Fruit fly (Drosophila melanogaster): Measurements from ENCODE around the gene psd.

The psd gene

dm6 chr2L:5999247-5999646, 34.5 kb upstream of the psd start, which contains the start of gene Kdm5 (continued):
- no peak for TF ChIP-seq CG3163 (GFP tag; optimal IDR thresholded peaks at IDR 0.05)
- peak; percentile 36 for TF ChIP-seq CG4328 (GFP tag; optimal IDR thresholded peaks at IDR 0.05)
- peak; percentile 99 for TF ChIP-seq sug (tag; optimal IDR thresholded peaks at IDR 0.05)
- TF ChIP-seq Mrtf (GFP tag; IDR thresholded peaks at IDR 0.05), result no peak
- no peak for TF ChIP-seq sr (GFP tag; IDR thresholded peaks at IDR 0.05)
- no peak for TF ChIP-seq CG16815 (GFP tag; optimal IDR thresholded peaks at IDR 0.05)
- TF ChIP-seq onecut (GFP tag; IDR thresholded peaks at IDR 0.05), result 0 out of 2 replicates have a peak, but pooled peaks have one; percentile 13
- no peak for TF ChIP-seq fd3F (GFP tag; optimal IDR thresholded peaks at IDR 0.05)
- no peak for TF ChIP-seq fru (optimal IDR thresholded peaks at IDR 0.05)
- no peak for TF ChIP-seq Doc3 (GFP tag; IDR thresholded peaks at IDR 0.05; ENCODE audit: partially characterized antibody)
- TF ChIP-seq CG15479 (GFP tag; optimal IDR thresholded peaks at IDR 0.05), result no peak
- 0 out of 2 replicates have a peak, but pooled peaks have one; percentile 28 for TF ChIP-seq HLH3B (GFP tag; IDR thresholded peaks at IDR 0.05)
- TF ChIP-seq CG7786 (GFP tag; optimal IDR thresholded peaks at IDR 0.05), result peak; percentile 35
- peak; percentile 24; the same call in 1 of the 2 replicates for TF ChIP-seq CG10366 (GFP tag; IDR thresholded peaks at IDR 0.05)
- TF ChIP-seq Ravus (GFP tag; IDR thresholded peaks at IDR 0.05), result no peak
- no peak for TF ChIP-seq dati (GFP tag; IDR thresholded peaks at IDR 0.05)
- no peak for TF ChIP-seq CG14965 (GFP tag; optimal IDR thresholded peaks at IDR 0.05; ENCODE audit: borderline replicate concordance)
- TF ChIP-seq klu (GFP tag; IDR thresholded peaks at IDR 0.05), result peak; percentile 47; the same call in 1 of the 2 replicates
- TF ChIP-seq CG3838 (GFP tag; optimal IDR thresholded peaks at IDR 0.05), result no peak
- TF ChIP-seq sna (GFP tag; IDR thresholded peaks at IDR 0.05; ENCODE audit: partially characterized antibody), result no peak
- no peak for TF ChIP-seq NC2α (GFP tag; optimal IDR thresholded peaks at IDR 0.05)
- peak; percentile 47; the same call in 1 of the 2 replicates for TF ChIP-seq ara (GFP tag; IDR thresholded peaks at IDR 0.05)
- no peak for TF ChIP-seq CG4730 (GFP tag; IDR thresholded peaks at IDR 0.05)
- TF ChIP-seq stc (GFP tag; IDR thresholded peaks at IDR 0.05), result no peak
- TF ChIP-seq so (GFP tag; IDR thresholded peaks at IDR 0.05), result no peak
- no peak for TF ChIP-seq sisA (GFP tag; IDR thresholded peaks at IDR 0.05)
- no peak for TF ChIP-seq CG1832 (GFP tag; optimal IDR thresholded peaks at IDR 0.05)
- TF ChIP-seq Dfd (GFP tag; optimal IDR thresholded peaks at IDR 0.05), result no peak
- TF ChIP-seq CG12155 (GFP tag; optimal IDR thresholded peaks at IDR 0.05), result peak; percentile 39

- TF ChIP-seq sd (tag; optimal IDR thresholded peaks at IDR 0.05) (no peak), sens (GFP tag) (peak; percentile 63), nom (GFP tag; optimal IDR thresholded peaks at IDR 0.05) (no peak), crol (GFP tag; IDR thresholded peaks at IDR 0.05) (peak; percentile 58), CG8290 (GFP tag; optimal IDR thresholded peaks at IDR 0.05) (no peak), CG8290 (tag; optimal IDR thresholded peaks at IDR 0.05) (no peak), CG7839 (tag; optimal IDR thresholded peaks at IDR 0.05) (no peak), ewg (GFP tag; optimal IDR thresholded peaks at IDR 0.05) (no peak), Dip2 (GFP tag; IDR thresholded peaks at IDR 0.05) (no peak), jigr1 (GFP tag; IDR thresholded peaks at IDR 0.05) (no peak), CG6854 (GFP tag; optimal IDR thresholded peaks at IDR 0.05) (no peak), dmrt11E (tag; optimal IDR thresholded peaks at IDR 0.05) (no peak), CG10267 (tag; optimal IDR thresholded peaks at IDR 0.05) (no peak), CG12155 (GFP tag; optimal IDR thresholded peaks at IDR 0.05) (no peak), CG7357 (GFP tag; IDR thresholded peaks at IDR 0.05) (no peak), zfh2 (GFP tag; optimal IDR thresholded peaks at IDR 0.05) (no peak), CG13424 (tag; optimal IDR thresholded peaks at IDR 0.05) (no peak), Oaz (GFP tag; IDR thresholded peaks at IDR 0.05) (no peak), CG11504 (tag; optimal IDR thresholded peaks at IDR 0.05) (no peak), sqz (GFP tag; optimal IDR thresholded peaks at IDR 0.05) (peak; percentile 0), CG1647 (GFP tag; optimal IDR thresholded peaks at IDR 0.05) (no peak), TFAM (GFP tag; optimal IDR thresholded peaks at IDR 0.05) (no peak), Lhr (GFP tag; optimal IDR thresholded peaks at IDR 0.05) (no peak), slou (GFP tag; optimal IDR thresholded peaks at IDR 0.05) (no peak), CG31388 (GFP tag; optimal IDR thresholded peaks at IDR 0.05) (no peak), CG16815 (GFP tag; optimal IDR thresholded peaks at IDR 0.05) (no peak), Antp (GFP tag; optimal IDR thresholded peaks at IDR 0.05) (no peak)
Measured at dm6 chr2L:5998383-5998782, 33.6 kb upstream of the psd start.

All from whole organism, embryonic.